Worm (Caenorhabditis elegans) whole organism, mixed stage, embryonic: ENCODE measurements around the gene oac-29.

Experiments used
- M03D4.4 ChIP-seq: sonication (generic microtip); optimal IDR thresholded peaks from 2 replicates; lab custom pipeline; 2017; ENCODE audit warnings: mild to moderate bottlenecking, missing genetic modification characterization, missing compliant biosample characterization
- elt-1 ChIP-seq: sonication (generic microtip); optimal IDR thresholded peaks from 2 replicates; lab custom pipeline; 2017; ENCODE audit warnings: missing genetic modification characterization, mild to moderate bottlenecking, missing compliant biosample characterization, antibody characterized with exemption, moderate library complexity, borderline replicate concordance; ENCODE audit not compliant: insufficient read depth
- lin-13 ChIP-seq: fragments of 150-350 bp; optimal IDR thresholded peaks from 2 replicates; lab custom pipeline; 2014; ENCODE audit warnings: missing biosample characterization, missing genetic modification characterization
- mls-2 ChIP-seq: sonication (generic microtip); optimal IDR thresholded peaks from 2 replicates; lab custom pipeline; 2016; ENCODE audit warnings: mild to moderate bottlenecking, missing genetic modification characterization, moderate library complexity, missing compliant biosample characterization
- nhr-12 ChIP-seq: fragments of 150-350 bp; optimal IDR thresholded peaks from 2 replicates; lab custom pipeline; 2014; ENCODE audit warnings: missing biosample characterization, missing genetic modification characterization
- snpc-4 ChIP-seq: fragments of 150-350 bp; optimal IDR thresholded peaks from 2 replicates; lab custom pipeline; 2014; ENCODE audit warnings: missing biosample characterization, missing genetic modification characterization
- unc-62 ChIP-seq: fragments of 150-350 bp; optimal IDR thresholded peaks from 2 replicates; lab custom pipeline; 2014; ENCODE audit warnings: missing biosample characterization, missing genetic modification reagents, missing genetic modification characterization

- no peak for TF ChIP-seq lin-13 (tag; lab: Kevin White, UChicago)
- TF ChIP-seq snpc-4: no peak
- peak; percentile 32 for TF ChIP-seq unc-62 (GFP tag; lab: Kevin White, UChicago)
- no peak for TF ChIP-seq nhr-12
- TF ChIP-seq mls-2 (tag; lab: Kevin White, UChicago): no peak
- no peak for TF ChIP-seq M03D4.4 (tag; lab: Kevin White, UChicago)
- TF ChIP-seq elt-1: peak; percentile 96
These were observed 25.0 kb upstream of the oac-29 start for ce11 chrV:8660475-8660874.
